Fruit fly (Drosophila melanogaster) whole organism, wandering third instar larva: ENCODE data around the gene CG42594.

Source experiments
- Abd-B ChIP-seq: fragments of >200 bp; optimal IDR thresholded peaks from 2 replicates; lab custom pipeline; 2017; ENCODE audit warnings: missing biosample characterization, missing genetic modification characterization
- CG32264 ChIP-seq: fragments of 200-800 bp; sonication (Bioruptor generic); optimal IDR thresholded peaks from 2 replicates; lab custom pipeline; 2016; ENCODE audit warnings: missing biosample characterization, missing genetic modification characterization
- CG9705 ChIP-seq: fragments of 200-800 bp; sonication (Bioruptor generic); optimal IDR thresholded peaks from 2 replicates; lab custom pipeline; 2018; ENCODE audit warnings: missing biosample characterization, mild to moderate bottlenecking, missing genetic modification characterization
- CrebA ChIP-seq: fragments of 200-800 bp; sonication (Bioruptor generic); optimal IDR thresholded peaks from 2 replicates; lab custom pipeline; 2016; ENCODE audit warnings: missing biosample characterization, mild to moderate bottlenecking, missing genetic modification characterization, borderline replicate concordance
- Dfd ChIP-seq: fragments of >200 bp; optimal IDR thresholded peaks from 2 replicates; lab custom pipeline; 2017; ENCODE audit warnings: missing biosample characterization, missing genetic modification characterization
- Dif ChIP-seq: fragments of 200-275, 200-300 bp; sonication (Bioruptor generic); optimal IDR thresholded peaks from 2 replicates; lab custom pipeline; 2018; ENCODE audit warnings: missing biosample characterization, missing genetic modification characterization; ENCODE audit not compliant: partially characterized antibody
- GATAd ChIP-seq: sonication (Bioruptor generic); optimal IDR thresholded peaks from 2 replicates; lab custom pipeline; 2016; ENCODE audit warnings: missing biosample characterization, missing genetic modification characterization
- HLH106 ChIP-seq: fragments of 200-800 bp; optimal IDR thresholded peaks from 3 replicates; lab custom pipeline; 2019; ENCODE audit warnings: missing biosample characterization, mild to moderate bottlenecking, missing genetic modification characterization, moderate library complexity
- Hnf4 ChIP-seq: fragments of 200-800 bp; sonication (Bioruptor generic); optimal IDR thresholded peaks from 2 replicates; lab custom pipeline; 2016; ENCODE audit warnings: missing biosample characterization, mild to moderate bottlenecking, missing genetic modification characterization
- Hr78 ChIP-seq: fragments of >200 bp; optimal IDR thresholded peaks from 2 replicates; lab custom pipeline; 2017; ENCODE audit warnings: missing biosample characterization, missing genetic modification characterization
- Hr83 ChIP-seq: fragments of 200-300 bp; sonication (Bioruptor generic); optimal IDR thresholded peaks from 2 replicates; lab custom pipeline; 2016; ENCODE audit warnings: missing biosample characterization, mild to moderate bottlenecking, missing genetic modification characterization, moderate library complexity; ENCODE audit not compliant: poor library complexity, severe bottlenecking
- Jra ChIP-seq: sonication (Bioruptor generic); optimal IDR thresholded peaks from 2 replicates; lab custom pipeline; 2016; ENCODE audit warnings: missing biosample characterization, missing genetic modification characterization
- Mio ChIP-seq: sonication (Bioruptor generic); optimal IDR thresholded peaks from 2 replicates; lab custom pipeline; 2016; ENCODE audit warnings: missing biosample characterization, missing genetic modification characterization
- Myc ChIP-seq: fragments of >200 bp; optimal IDR thresholded peaks from 2 replicates; lab custom pipeline; 2017
- N ChIP-seq: fragments of >200 bp; optimal IDR thresholded peaks from 2 replicates; lab custom pipeline; 2018; ENCODE audit warnings: missing biosample characterization, missing external identifiers, missing genetic modification characterization
- OdsH ChIP-seq: fragments of 200-800 bp; sonication (Bioruptor generic); optimal IDR thresholded peaks from 2 replicates; lab custom pipeline; 2016; ENCODE audit warnings: missing biosample characterization, mild to moderate bottlenecking, missing genetic modification characterization
- Rel ChIP-seq, 2 experiments: fragments of 200-800 bp; sonication (Bioruptor generic) in 1 of 2; optimal IDR thresholded peaks; 2 replicates in 1 of 2; 3 replicates in 1 of 2; lab custom pipeline; 2016 to 2019; ENCODE audit warnings: mild to moderate bottlenecking in 2 of 2, missing biosample characterization in 2 of 2, missing genetic modification characterization in 2 of 2, moderate library complexity in 1 of 2
- Sp1 ChIP-seq: fragments of 200-800 bp; sonication (Bioruptor generic); optimal IDR thresholded peaks from 3 replicates; lab custom pipeline; 2019; ENCODE audit warnings: missing biosample characterization, mild to moderate bottlenecking, missing genetic modification characterization, moderate library complexity
- Vsx2 ChIP-seq: fragments of 200-300, 225-300 bp; sonication (Bioruptor generic); optimal IDR thresholded peaks from 2 replicates; lab custom pipeline; 2018; ENCODE audit warnings: missing biosample characterization, missing genetic modification characterization; ENCODE audit not compliant: partially characterized antibody
- br ChIP-seq: fragments of 200-800 bp; sonication (Bioruptor generic); optimal IDR thresholded peaks from 2 replicates; lab custom pipeline; 2016; ENCODE audit warnings: missing biosample characterization, missing genetic modification characterization
- brk ChIP-seq: fragments of 200-800 bp; sonication (Bioruptor generic); optimal IDR thresholded peaks from 2 replicates; lab custom pipeline; 2016; ENCODE audit warnings: missing biosample characterization, mild to moderate bottlenecking, missing genetic modification characterization
- dl ChIP-seq, 2 experiments: fragments of 175-275, 200-275 bp in 1 of 2; fragments of 200-275 bp in 1 of 2; sonication (Bioruptor generic); optimal IDR thresholded peaks; lab custom pipeline; 2018; ENCODE audit warnings: mild to moderate bottlenecking in 2 of 2, missing biosample characterization in 2 of 2, missing genetic modification characterization in 2 of 2, moderate library complexity in 2 of 2; ENCODE audit not compliant: partially characterized antibody in 2 of 2, insufficient read depth in 1 of 2
- dmrt93B ChIP-seq: fragments of 200-800 bp; sonication (Bioruptor generic); optimal IDR thresholded peaks from 2 replicates; lab custom pipeline; 2018; ENCODE audit warnings: missing biosample characterization, mild to moderate bottlenecking, missing genetic modification characterization
- dsf ChIP-seq: sonication (Bioruptor generic); optimal IDR thresholded peaks from 2 replicates; lab custom pipeline; 2016; ENCODE audit warnings: missing biosample characterization, missing genetic modification characterization, borderline replicate concordance
- ey ChIP-seq: fragments of 200-800 bp; sonication (Bioruptor generic); optimal IDR thresholded peaks from 2 replicates; lab custom pipeline; 2016; ENCODE audit warnings: missing biosample characterization, missing genetic modification characterization
- foxo ChIP-seq, 2 experiments: fragments of 200-800 bp; sonication (Bioruptor generic); optimal IDR thresholded peaks; 2 replicates in 1 of 2; 3 replicates in 1 of 2; lab custom pipeline; 2016 to 2017; ENCODE audit warnings: missing biosample characterization in 2 of 2, missing genetic modification characterization in 2 of 2
- fru ChIP-seq: fragments of 200-800 bp; sonication (Bioruptor generic); optimal IDR thresholded peaks from 3 replicates; lab custom pipeline; 2016; ENCODE audit warnings: missing biosample characterization, mild to moderate bottlenecking, missing genetic modification characterization
- h ChIP-seq: fragments of 200-800 bp; sonication (Bioruptor generic); optimal IDR thresholded peaks from 3 replicates; lab custom pipeline; 2016; ENCODE audit warnings: missing biosample characterization, mild to moderate bottlenecking, missing genetic modification characterization
- jim ChIP-seq: fragments of 175-275, 200-325 bp; sonication (Bioruptor generic); optimal IDR thresholded peaks from 2 replicates; lab custom pipeline; 2016; ENCODE audit warnings: missing biosample characterization, mild to moderate bottlenecking, missing genetic modification characterization
- lola ChIP-seq: fragments of >200 bp; optimal IDR thresholded peaks from 2 replicates; lab custom pipeline; 2017; ENCODE audit warnings: missing biosample characterization, missing genetic modification characterization
- pan ChIP-seq: fragments of >200 bp; optimal IDR thresholded peaks from 2 replicates; lab custom pipeline; 2017
- psq ChIP-seq: fragments of 200-800 bp; sonication (Bioruptor generic); optimal IDR thresholded peaks from 3 replicates; lab custom pipeline; 2017; ENCODE audit warnings: missing biosample characterization, mild to moderate bottlenecking, missing genetic modification characterization, moderate library complexity
- rgr ChIP-seq: fragments of 200-800 bp; sonication (Bioruptor generic); optimal IDR thresholded peaks from 3 replicates; lab custom pipeline; 2016; ENCODE audit warnings: missing biosample characterization, mild to moderate bottlenecking, missing genetic modification characterization
- sage ChIP-seq: fragments of 200-800 bp; sonication (Bioruptor generic); optimal IDR thresholded peaks from 2 replicates; lab custom pipeline; 2016; ENCODE audit warnings: missing biosample characterization, mild to moderate bottlenecking, missing genetic modification characterization
- sv ChIP-seq: fragments of 200-800 bp; sonication (Bioruptor generic); optimal IDR thresholded peaks from 3 replicates; lab custom pipeline; 2016; ENCODE audit warnings: missing biosample characterization, missing genetic modification characterization
- tai ChIP-seq: sonication (Bioruptor generic); optimal IDR thresholded peaks from 2 replicates; lab custom pipeline; 2016; ENCODE audit warnings: missing biosample characterization, missing genetic modification characterization
- usp ChIP-seq: fragments of >200 bp; optimal IDR thresholded peaks from 2 replicates; lab custom pipeline; 2017; ENCODE audit warnings: missing biosample characterization, missing genetic modification characterization
- woc ChIP-seq: sonication (Bioruptor generic); optimal IDR thresholded peaks from 2 replicates; lab custom pipeline; 2016; ENCODE audit warnings: missing biosample characterization, mild to moderate bottlenecking, missing genetic modification characterization

CG42594 gene

DNA sequence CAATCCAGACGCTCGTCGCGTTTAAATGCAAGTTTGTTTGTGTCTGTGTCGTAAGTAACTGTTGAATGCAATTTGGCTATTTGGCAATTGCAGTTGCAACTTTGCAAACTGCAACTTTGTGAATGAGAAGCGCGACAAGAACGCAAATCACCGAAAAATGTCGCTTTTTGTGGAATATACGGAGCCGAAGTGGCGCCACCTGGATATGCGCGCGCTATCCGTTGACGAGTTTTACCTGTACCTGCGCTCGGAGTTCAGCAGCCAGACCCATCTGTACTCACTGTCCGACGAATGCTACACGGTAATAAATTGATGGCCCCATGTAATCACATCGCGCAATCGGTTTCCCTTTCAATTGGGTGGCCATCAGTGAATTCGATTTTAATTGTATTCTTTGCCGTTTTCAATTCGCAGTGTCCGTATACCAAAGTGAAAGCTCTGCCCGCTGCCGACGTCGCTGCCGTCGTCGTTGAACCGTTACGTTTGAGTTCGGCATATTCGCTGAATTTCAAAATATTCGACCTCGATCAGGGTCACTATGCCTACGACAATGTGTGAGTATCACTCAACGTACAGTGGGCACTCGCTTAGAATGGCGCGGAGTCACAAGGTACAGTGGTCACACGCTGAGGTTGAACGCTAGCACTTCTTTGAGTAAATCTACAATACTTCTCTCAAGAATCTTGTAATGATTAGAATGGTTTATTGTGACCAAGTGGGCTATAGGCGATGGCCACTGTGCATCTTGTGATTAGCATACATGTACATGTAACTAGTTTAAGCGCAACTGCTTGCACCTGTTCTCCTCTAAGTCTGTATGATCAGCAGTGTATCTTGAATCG, 78.6 kb downstream of the CG42594 start:
- TF ChIP-seq foxo (GFP tag; optimal IDR thresholded peaks at IDR 0.05; lab: Kevin White, UChicago): peak in 1 of 2 experiments; percentile 79
- peak; percentile 78 for TF ChIP-seq ey (GFP tag; lab: Kevin White, UChicago)
- peak; percentile 65 for TF ChIP-seq br (GFP tag; lab: Kevin White, UChicago)
- TF ChIP-seq Dif (GFP tag; lab: Kevin White, UChicago): no peak
- no peak for TF ChIP-seq lola
- TF ChIP-seq fru: peak; percentile 72
- peak; percentile 21 for TF ChIP-seq woc
- no peak for TF ChIP-seq Mio
- TF ChIP-seq jim (GFP tag; lab: Kevin White, UChicago): no peak
- TF ChIP-seq sv (GFP tag; lab: Kevin White, UChicago): peak; percentile 67
- peak; percentile 70 for TF ChIP-seq OdsH (GFP tag; lab: Kevin White, UChicago)
- TF ChIP-seq dl (GFP tag; optimal IDR thresholded peaks at IDR 0.05; lab: Kevin White, UChicago; ENCODE audit: insufficient read depth in 1 of 2, partially characterized antibody in 2 of 2): no peak
- no peak for TF ChIP-seq CG32264
- no peak for TF ChIP-seq Vsx2
- TF ChIP-seq Hr78 (GFP tag; lab: Kevin White, UChicago): no peak
- peak; percentile 56 for TF ChIP-seq HLH106
- no peak for TF ChIP-seq dsf (GFP tag; lab: Kevin White, UChicago)
- no peak for TF ChIP-seq brk (GFP tag; lab: Kevin White, UChicago)
- TF ChIP-seq N (GFP tag; lab: Kevin White, UChicago): no peak
- no peak for TF ChIP-seq sage (GFP tag; lab: Kevin White, UChicago)
- TF ChIP-seq Dfd: no peak
- no peak for TF ChIP-seq tai (GFP tag; lab: Kevin White, UChicago)
- peak; percentile 11 for TF ChIP-seq Sp1 (GFP tag; lab: Kevin White, UChicago)
- TF ChIP-seq usp (GFP tag; lab: Kevin White, UChicago): no peak
- TF ChIP-seq Rel (GFP tag; optimal IDR thresholded peaks at IDR 0.05; lab: Kevin White, UChicago): no peak
- TF ChIP-seq Rel (tag; optimal IDR thresholded peaks at IDR 0.05; lab: Kevin White, UChicago): no peak
- TF ChIP-seq GATAd (GFP tag; lab: Kevin White, UChicago): no peak
- no peak for TF ChIP-seq Hnf4 (GFP tag; lab: Kevin White, UChicago)
- TF ChIP-seq Jra: no peak
- no peak for TF ChIP-seq Myc (lab: Kevin White, UChicago)
- TF ChIP-seq Abd-B (GFP tag; lab: Kevin White, UChicago): no peak
- TF ChIP-seq psq (GFP tag; lab: Kevin White, UChicago): peak; percentile 17
- peak; percentile 73 for TF ChIP-seq rgr (GFP tag; lab: Kevin White, UChicago)
- no peak for TF ChIP-seq Hr83
- TF ChIP-seq CrebA: no peak
- no peak for TF ChIP-seq dmrt93B
- no peak for TF ChIP-seq CG9705 (GFP tag; lab: Kevin White, UChicago)
- TF ChIP-seq h: peak; percentile 73
- TF ChIP-seq pan: no peak

DNA sequence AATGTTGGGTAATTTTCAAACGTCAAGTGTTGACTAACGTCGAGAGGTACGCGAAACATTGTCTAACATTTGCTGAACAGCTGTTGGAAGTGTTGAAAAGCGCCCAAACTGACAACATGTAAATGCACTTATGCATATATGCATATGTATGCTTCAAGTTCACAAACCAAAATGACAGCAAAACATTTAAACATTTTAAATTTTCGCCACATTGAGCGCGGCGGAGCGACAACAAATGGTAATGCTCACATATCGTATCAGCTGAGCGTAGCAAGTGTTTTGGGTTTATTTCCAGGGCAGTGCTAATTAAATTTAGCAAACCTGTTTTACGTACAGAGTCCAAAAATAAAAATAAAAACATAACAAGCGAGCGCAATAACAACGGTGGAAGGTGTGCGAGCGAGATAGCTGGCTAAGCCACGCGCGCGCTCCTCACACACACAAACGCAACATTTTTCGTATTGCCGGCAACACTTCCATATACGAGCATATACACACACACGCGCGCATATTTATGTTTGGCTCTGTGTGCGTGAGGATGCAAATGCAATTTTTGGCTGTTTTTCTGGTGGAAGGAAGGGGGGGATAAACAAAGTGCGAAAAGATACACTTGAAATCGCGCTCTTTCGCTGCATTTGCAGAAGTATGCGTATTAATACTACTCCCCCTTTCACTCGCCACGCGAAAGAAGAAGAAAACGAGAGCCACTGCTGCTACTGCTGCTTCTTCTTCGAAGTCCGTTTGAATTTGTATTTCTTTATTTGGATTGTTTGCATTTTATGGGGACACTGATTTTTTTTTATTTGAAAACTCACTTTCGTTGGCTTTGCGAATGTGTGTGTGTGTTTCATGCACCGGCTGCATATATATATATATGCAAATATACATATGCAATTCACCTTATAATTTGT, 89.7 kb downstream of the CG42594 start:
- TF ChIP-seq br (GFP tag; lab: Kevin White, UChicago) (peak; percentile 74), dl (GFP tag; optimal IDR thresholded peaks at IDR 0.05; lab: Kevin White, UChicago; ENCODE audit: insufficient read depth in 1 of 2, partially characterized antibody in 2 of 2) (peak in 1 of 2 experiments; percentile 23), Jra (peak; percentile 52), GATAd (GFP tag; lab: Kevin White, UChicago) (no peak), HLH106 (peak; percentile 18), Rel (GFP tag; optimal IDR thresholded peaks at IDR 0.05; lab: Kevin White, UChicago) (no peak), Rel (tag; optimal IDR thresholded peaks at IDR 0.05; lab: Kevin White, UChicago) (no peak), dmrt93B (peak; percentile 5), foxo (GFP tag; optimal IDR thresholded peaks at IDR 0.05; lab: Kevin White, UChicago) (peak in 1 of 2 experiments; percentile 69), lola (no peak), tai (GFP tag; lab: Kevin White, UChicago) (no peak), sage (GFP tag; lab: Kevin White, UChicago) (no peak), CG32264 (peak; percentile 34), CrebA (no peak), sv (GFP tag; lab: Kevin White, UChicago) (no peak), CG9705 (GFP tag; lab: Kevin White, UChicago) (no peak), jim (GFP tag; lab: Kevin White, UChicago) (no peak), Dfd (no peak), Mio (no peak), Sp1 (GFP tag; lab: Kevin White, UChicago) (peak; percentile 33), OdsH (GFP tag; lab: Kevin White, UChicago) (peak; percentile 61), ey (GFP tag; lab: Kevin White, UChicago) (peak; percentile 66), Hr78 (GFP tag; lab: Kevin White, UChicago) (no peak), Dif (GFP tag; lab: Kevin White, UChicago) (peak; percentile 1), Abd-B (GFP tag; lab: Kevin White, UChicago) (no peak), woc (peak; percentile 47), rgr (GFP tag; lab: Kevin White, UChicago) (peak; percentile 76), usp (GFP tag; lab: Kevin White, UChicago) (no peak), brk (GFP tag; lab: Kevin White, UChicago) (no peak), dsf (GFP tag; lab: Kevin White, UChicago) (no peak), Hnf4 (GFP tag; lab: Kevin White, UChicago) (peak; percentile 66), Myc (lab: Kevin White, UChicago) (peak; percentile 42), N (GFP tag; lab: Kevin White, UChicago) (peak; percentile 27), pan (no peak), fru (peak; percentile 62), psq (GFP tag; lab: Kevin White, UChicago) (peak; percentile 54), h (peak; percentile 84)
